Fruit fly (Drosophila melanogaster) whole organism, embryonic: ENCODE data around the gene CG15040.
A peak's percentile ranks its signal among the peaks of the same experiment; 100 is the strongest.

Source experiments
- ATbp ChIP-seq: fragments of 200-800 bp; sonication (Bioruptor generic); optimal IDR thresholded peaks from 2 replicates; lab custom pipeline; 2017; ENCODE audit warnings: missing biosample characterization, mild to moderate bottlenecking, missing genetic modification characterization, missing genetic modification reagents
- Abd-B ChIP-seq: fragments of 200-800 bp; sonication (Bioruptor generic); optimal IDR thresholded peaks from 2 replicates; lab custom pipeline; 2018; ENCODE audit warnings: missing biosample characterization, mild to moderate bottlenecking, missing genetic modification characterization, moderate library complexity
- CG10431 ChIP-seq: fragments of 200-800 bp; sonication (Bioruptor generic); optimal IDR thresholded peaks from 3 replicates; lab custom pipeline; 2018; ENCODE audit warnings: missing biosample characterization, mild to moderate bottlenecking, missing genetic modification characterization
- CG11085 ChIP-seq: fragments of 200-800 bp; sonication (Bioruptor generic); IDR thresholded peaks from 2 replicates; pipeline ENCODE4 v1.3.6; 2022; ENCODE audit warnings: missing biosample characterization, missing genetic modification characterization
- CG11504 ChIP-seq: fragments of 200-800 bp; sonication (Bioruptor generic); optimal IDR thresholded peaks from 3 replicates; lab custom pipeline; 2019; ENCODE audit warnings: missing biosample characterization, mild to moderate bottlenecking, missing genetic modification characterization, moderate library complexity
- CG13424 ChIP-seq: fragments of 200-800 bp; sonication (Bioruptor generic); optimal IDR thresholded peaks from 2 replicates; lab custom pipeline; 2019; ENCODE audit warnings: missing biosample characterization, mild to moderate bottlenecking, missing genetic modification characterization, moderate library complexity
- CG14441 ChIP-seq: fragments of 200-800 bp; sonication (Bioruptor generic); IDR thresholded peaks from 2 replicates; pipeline ENCODE4 v1.3.6; 2022; ENCODE audit warnings: missing biosample characterization, missing genetic modification characterization
- CG17359 ChIP-seq: fragments of 200-800 bp; sonication (Bioruptor generic); optimal IDR thresholded peaks from 3 replicates; lab custom pipeline; 2018; ENCODE audit warnings: missing biosample characterization, mild to moderate bottlenecking, missing genetic modification characterization, moderate library complexity
- CG1792 ChIP-seq: fragments of 200-800 bp; sonication (Bioruptor generic); optimal IDR thresholded peaks from 2 replicates; lab custom pipeline; 2016; ENCODE audit warnings: missing biosample characterization, missing genetic modification characterization
- CG2120 ChIP-seq: fragments of 200-800 bp; sonication (Bioruptor generic); optimal IDR thresholded peaks from 3 replicates; lab custom pipeline; 2016; ENCODE audit warnings: missing biosample characterization, missing genetic modification characterization
- CG4730 ChIP-seq: fragments of 200-800 bp; sonication (Bioruptor generic); IDR thresholded peaks from 2 replicates; pipeline ENCODE4 v1.3.6; 2022; ENCODE audit warnings: missing biosample characterization, missing genetic modification characterization
- CG5953 ChIP-seq: fragments of 200-800 bp; sonication (Bioruptor generic); IDR thresholded peaks from 2 replicates; pipeline ENCODE4 v1.3.6; 2022; ENCODE audit warnings: missing biosample characterization, missing genetic modification characterization
- CG6689 ChIP-seq: fragments of 200-800 bp; sonication (Bioruptor generic); IDR thresholded peaks from 2 replicates; pipeline ENCODE4 v1.3.6; 2022; ENCODE audit warnings: missing biosample characterization, missing genetic modification characterization
- CG7357 ChIP-seq: fragments of 200-800 bp; sonication (Bioruptor generic); IDR thresholded peaks from 3 replicates; pipeline ENCODE4 v1.3.6; 2022; ENCODE audit warnings: missing biosample characterization, missing genetic modification characterization
- CG7372 ChIP-seq: fragments of 200-800 bp; sonication (Bioruptor generic); IDR thresholded peaks from 2 replicates; pipeline ENCODE4 v1.3.6; 2022; ENCODE audit warnings: missing biosample characterization, missing genetic modification characterization
- CG7928 ChIP-seq: fragments of 200-800 bp; sonication (Bioruptor generic); optimal IDR thresholded peaks from 2 replicates; lab custom pipeline; 2017; ENCODE audit warnings: missing biosample characterization, mild to moderate bottlenecking, missing genetic modification characterization
- CG8388 ChIP-seq: fragments of 200-800 bp; sonication (Bioruptor generic); optimal IDR thresholded peaks from 2 replicates; lab custom pipeline; 2019; ENCODE audit warnings: missing biosample characterization, mild to moderate bottlenecking, missing genetic modification characterization, moderate library complexity
- CG8924 ChIP-seq: fragments of 200-800 bp; optimal IDR thresholded peaks from 3 replicates; lab custom pipeline; 2019; ENCODE audit warnings: missing biosample characterization, mild to moderate bottlenecking, missing genetic modification characterization, moderate library complexity
- CG9215 ChIP-seq: fragments of 200-800 bp; sonication (Bioruptor generic); IDR thresholded peaks from 2 replicates; pipeline ENCODE4 v1.3.6; 2022; ENCODE audit warnings: missing biosample characterization, missing genetic modification characterization
- CG9797 ChIP-seq: fragments of 200-800 bp; sonication (Bioruptor generic); optimal IDR thresholded peaks from 3 replicates; lab custom pipeline; 2018; ENCODE audit warnings: missing biosample characterization, mild to moderate bottlenecking, missing genetic modification characterization
- CoRest ChIP-seq: fragments of 200-800 bp; sonication (Bioruptor generic); optimal IDR thresholded peaks from 3 replicates; lab custom pipeline; 2018; ENCODE audit warnings: missing biosample characterization, mild to moderate bottlenecking, missing genetic modification characterization, moderate library complexity
- Dref ChIP-seq: fragments of 200-800 bp; sonication (Bioruptor generic); IDR thresholded peaks from 2 replicates; pipeline ENCODE4 v1.3.6; 2022; ENCODE audit warnings: missing biosample characterization, missing genetic modification characterization
- Fer2 ChIP-seq: fragments of 200-800 bp; sonication (Bioruptor generic); optimal IDR thresholded peaks from 2 replicates; lab custom pipeline; 2018; ENCODE audit warnings: missing biosample characterization, mild to moderate bottlenecking, missing genetic modification characterization, moderate library complexity
- Fer3 ChIP-seq: fragments of 200-800 bp; sonication (Bioruptor generic); optimal IDR thresholded peaks from 2 replicates; lab custom pipeline; 2018; ENCODE audit warnings: missing biosample characterization, mild to moderate bottlenecking, missing genetic modification characterization, moderate library complexity
- Hmr ChIP-seq: fragments of 200-800 bp; sonication (Bioruptor generic); optimal IDR thresholded peaks from 3 replicates; lab custom pipeline; 2017; ENCODE audit warnings: mild to moderate bottlenecking, missing biosample characterization, missing genetic modification reagents, missing genetic modification characterization
- Hr51 ChIP-seq, 2 experiments: fragments of 200-800 bp; sonication (Bioruptor generic); optimal IDR thresholded peaks; 2 replicates in 1 of 2; 3 replicates in 1 of 2; lab custom pipeline; 2016 to 2018; ENCODE audit warnings: missing biosample characterization in 2 of 2, missing genetic modification characterization in 2 of 2, mild to moderate bottlenecking in 1 of 2, moderate library complexity in 1 of 2
- Jarid2 ChIP-seq: fragments of 200-800 bp; sonication (Bioruptor generic); optimal IDR thresholded peaks from 3 replicates; lab custom pipeline; 2017; ENCODE audit warnings: mild to moderate bottlenecking, missing biosample characterization, missing genetic modification reagents, missing genetic modification characterization
- Max ChIP-seq: fragments of 200-800 bp; sonication (Bioruptor generic); optimal IDR thresholded peaks from 2 replicates; lab custom pipeline; 2016; ENCODE audit warnings: missing biosample characterization, mild to moderate bottlenecking, missing genetic modification characterization
- Med ChIP-seq: fragments of 200-800 bp; sonication (Bioruptor generic); peaks from one replicate; lab custom pipeline; 2016; ENCODE audit warnings: missing biosample characterization, missing genetic modification characterization, mild to moderate bottlenecking, inconsistent platforms, moderate library complexity
- Scr ChIP-seq: fragments of 200-800 bp; sonication (Bioruptor generic); IDR thresholded peaks from 2 replicates; pipeline ENCODE4 v1.3.6; 2022; ENCODE audit warnings: missing biosample characterization, missing genetic modification characterization; ENCODE audit not compliant: partially characterized antibody
- Xrp1 ChIP-seq: fragments of 200-800 bp; sonication (Bioruptor generic); IDR thresholded peaks from 2 replicates; pipeline ENCODE4 v1.3.6; 2022; ENCODE audit warnings: missing biosample characterization, missing genetic modification characterization
- cg ChIP-seq: fragments of 200-800 bp; sonication (Bioruptor generic); optimal IDR thresholded peaks from 3 replicates; lab custom pipeline; 2019; ENCODE audit warnings: missing biosample characterization, mild to moderate bottlenecking, missing genetic modification characterization, moderate library complexity
- fd96Cb ChIP-seq: fragments of 200-800 bp; sonication (Bioruptor generic); optimal IDR thresholded peaks from 2 replicates; lab custom pipeline; 2018; ENCODE audit warnings: missing biosample characterization, mild to moderate bottlenecking, missing genetic modification characterization, moderate library complexity
- gro ChIP-seq: fragments of 200-800 bp; sonication (Bioruptor generic); optimal IDR thresholded peaks from 2 replicates; lab custom pipeline; 2016; ENCODE audit warnings: missing biosample characterization, missing genetic modification characterization
- ind ChIP-seq: fragments of 200-800 bp; sonication (Bioruptor generic); optimal IDR thresholded peaks from 3 replicates; lab custom pipeline; 2016; ENCODE audit warnings: missing biosample characterization, missing genetic modification characterization
- kah ChIP-seq: fragments of 200-800 bp; sonication (Bioruptor generic); optimal IDR thresholded peaks from 2 replicates; lab custom pipeline; 2018; ENCODE audit warnings: missing biosample characterization, mild to moderate bottlenecking, missing genetic modification characterization
- knrl ChIP-seq: fragments of 200-800 bp; sonication (Bioruptor generic); IDR thresholded peaks from 3 replicates; pipeline ENCODE4 v1.3.6; 2022; ENCODE audit warnings: missing biosample characterization, missing genetic modification characterization; ENCODE audit not compliant: partially characterized antibody
- lbe ChIP-seq: fragments of 200-800 bp; sonication (Bioruptor generic); optimal IDR thresholded peaks from 2 replicates; lab custom pipeline; 2016; ENCODE audit warnings: missing biosample characterization, mild to moderate bottlenecking, missing genetic modification characterization
- lmd ChIP-seq: fragments of 200-800 bp; sonication (Bioruptor generic); IDR thresholded peaks from 2 replicates; pipeline ENCODE4 v1.3.6; 2022; ENCODE audit warnings: missing biosample characterization, missing genetic modification characterization
- luna ChIP-seq: fragments of 200-800 bp; sonication (Bioruptor generic); optimal IDR thresholded peaks from 2 replicates; lab custom pipeline; 2016; ENCODE audit warnings: missing biosample characterization, missing genetic modification characterization
- mam ChIP-seq: fragments of 200-800 bp; sonication (Bioruptor generic); optimal IDR thresholded peaks from 3 replicates; lab custom pipeline; 2016; ENCODE audit warnings: missing biosample characterization, missing genetic modification characterization
- nmo ChIP-seq: fragments of 200-800 bp; sonication (Bioruptor generic); optimal IDR thresholded peaks from 2 replicates; lab custom pipeline; 2018; ENCODE audit warnings: missing biosample characterization, mild to moderate bottlenecking, missing genetic modification characterization, moderate library complexity
- pnt ChIP-seq: fragments of 200-800 bp; sonication (Bioruptor generic); optimal IDR thresholded peaks from 3 replicates; lab custom pipeline; 2016; ENCODE audit warnings: missing biosample characterization, missing genetic modification characterization
- prd ChIP-seq, 3 experiments: fragments of >200 bp in 2 of 3; fragments of 200-800 bp in 1 of 3; sonication (Bioruptor generic) in 1 of 3; optimal IDR thresholded peaks in 2 of 3; IDR thresholded peaks in 1 of 3; 2 replicates in 2 of 3; 3 replicates in 1 of 3; pipeline versions ENCODE4 v1.3.6 to Lab custom; 2017 to 2022; ENCODE audit warnings: missing biosample characterization in 1 of 3, missing genetic modification characterization in 1 of 3
- pzg ChIP-seq: fragments of 200-800 bp; sonication (Bioruptor generic); optimal IDR thresholded peaks from 3 replicates; lab custom pipeline; 2018; ENCODE audit warnings: missing biosample characterization, mild to moderate bottlenecking, missing genetic modification characterization, moderate library complexity
- slbo ChIP-seq: fragments of 200-800 bp; sonication (Bioruptor generic); IDR thresholded peaks from 2 replicates; pipeline ENCODE4 v1.3.6; 2022; ENCODE audit warnings: missing biosample characterization, missing genetic modification characterization
- stc ChIP-seq: fragments of 200-800 bp; sonication (Bioruptor generic); IDR thresholded peaks from 2 replicates; pipeline ENCODE4 v1.3.6; 2022; ENCODE audit warnings: missing biosample characterization, missing genetic modification characterization
- tgo ChIP-seq: fragments of 200-800 bp; sonication (Bioruptor generic); IDR thresholded peaks from 3 replicates; pipeline ENCODE4 v1.3.6; 2022; ENCODE audit warnings: missing biosample characterization, missing genetic modification characterization
- tin ChIP-seq: fragments of 200-800 bp; sonication (Bioruptor generic); optimal IDR thresholded peaks from 3 replicates; lab custom pipeline; 2016; ENCODE audit warnings: missing biosample characterization, missing genetic modification characterization
- vnd ChIP-seq: fragments of 200-800 bp; sonication (Bioruptor generic); IDR thresholded peaks from 3 replicates; pipeline ENCODE4 v1.3.6; 2022; ENCODE audit warnings: missing biosample characterization, missing genetic modification characterization; ENCODE audit not compliant: partially characterized antibody

The CG15040 gene

dm6 chrX:18613434-18613833 lies 4.0 kb downstream of the CG15040 start:
- TF ChIP-seq lmd (GFP tag; lab: Robert Waterston, UW) (peak; percentile 33; the same call in 1 of the 2 replicates), gro (GFP tag; lab: Kevin White, UChicago) (no peak), fd96Cb (tag; lab: Kevin White, UChicago) (peak; percentile 16), Abd-B (GFP tag; lab: Kevin White, UChicago) (peak; percentile 26), ATbp (GFP tag; lab: Kevin White, UChicago) (peak; percentile 14), cg (GFP tag; lab: Kevin White, UChicago) (no peak), ind (peak; percentile 33), lbe (GFP tag; lab: Kevin White, UChicago) (no peak), CG9215 (GFP tag; lab: Robert Waterston, UW) (peak; percentile 5; the same call in 1 of the 2 replicates), Hr51 (GFP tag; optimal IDR thresholded peaks at IDR 0.05; lab: Kevin White, UChicago) (peak in 1 of 2 experiments; percentile 11), tgo (GFP tag; lab: Robert Waterston, UW) (peak; percentile 34; the same call in 1 of the 3 replicates), CG8388 (GFP tag; lab: Kevin White, UChicago) (no peak), Xrp1 (GFP tag; lab: Robert Waterston, UW) (peak; percentile 41), Jarid2 (GFP tag; lab: Kevin White, UChicago) (no peak), CG2120 (GFP tag; lab: Kevin White, UChicago) (peak; percentile 34), kah (GFP tag; lab: Kevin White, UChicago) (no peak), CG1792 (GFP tag; lab: Kevin White, UChicago) (no peak), mam (GFP tag; lab: Kevin White, UChicago) (no peak), pnt (GFP tag; lab: Kevin White, UChicago) (peak; percentile 6), CoRest (tag; lab: Kevin White, UChicago) (peak; percentile 5), CG8924 (tag; lab: Kevin White, UChicago) (peak; percentile 18), vnd (no peak), knrl (no peak), CG14441 (GFP tag; lab: Robert Waterston, UW) (0 out of 2 replicates have a peak, but pooled peaks have one; percentile 29), Max (GFP tag; lab: Kevin White, UChicago) (no peak), Scr (GFP tag; lab: Robert Waterston, UW) (no peak), CG7357 (GFP tag; lab: Robert Waterston, UW) (0 out of 3 replicates have a peak, but pooled peaks have one; percentile 19), luna (GFP tag; lab: Kevin White, UChicago) (no peak), Hmr (GFP tag; lab: Kevin White, UChicago) (peak; percentile 5), CG11085 (GFP tag; lab: Robert Waterston, UW) (no peak), Fer2 (tag; lab: Kevin White, UChicago) (no peak), Med (GFP tag; lab: Kevin White, UChicago) (no peak), tin (GFP tag; lab: Kevin White, UChicago) (peak; percentile 7), CG9797 (GFP tag; lab: Kevin White, UChicago) (no peak), CG7372 (GFP tag; lab: Robert Waterston, UW) (no peak), prd (optimal IDR thresholded peaks at IDR 0.05; lab: Kevin White, UChicago) (no peak), prd (GFP tag; IDR thresholded peaks at IDR 0.05; lab: Robert Waterston, UW) (peak; percentile 56; the same call in 2 of the 3 replicates), stc (GFP tag; lab: Robert Waterston, UW) (no peak), Fer3 (tag; lab: Kevin White, UChicago) (no peak), CG4730 (GFP tag; lab: Robert Waterston, UW) (no peak), pzg (GFP tag; lab: Kevin White, UChicago) (no peak), CG11504 (peak; percentile 49), CG17359 (peak; percentile 0), slbo (peak; percentile 31; the same call in 1 of the 2 replicates), CG13424 (peak; percentile 0), nmo (GFP tag; lab: Kevin White, UChicago) (peak; percentile 13), CG5953 (no peak), CG10431 (no peak), Dref (GFP tag; lab: Robert Waterston, UW) (no peak), CG6689 (GFP tag; lab: Robert Waterston, UW) (no peak), CG7928 (GFP tag; lab: Kevin White, UChicago) (no peak)
